Worm (Caenorhabditis elegans): ENCODE measurements around the gene C16A3.5.

The C16A3.5 gene

DNA sequence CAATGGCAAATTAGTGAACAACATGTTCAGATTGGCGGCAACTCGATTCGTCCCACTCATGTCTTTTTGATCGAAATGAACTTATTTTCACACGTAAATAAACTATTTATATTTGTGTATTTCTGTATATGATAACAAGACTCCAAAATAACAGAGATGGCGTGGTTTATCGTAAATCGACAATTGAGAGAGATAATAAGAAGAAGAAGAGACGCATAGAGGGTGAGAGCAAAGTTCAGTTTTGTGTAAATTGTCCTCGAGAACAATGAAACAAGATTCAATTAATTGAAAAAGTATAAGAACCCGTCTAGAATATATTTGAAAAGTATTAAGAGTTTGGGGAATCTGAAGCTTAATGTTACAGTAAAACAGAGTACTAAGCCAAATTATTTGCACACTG is 30.9 kb downstream of the C16A3.5 start:
- TF ChIP-seq skn-1 (tag; optimal IDR thresholded peaks at IDR 0.05): no peak
- no peak for TF ChIP-seq unc-62 (GFP tag; optimal IDR thresholded peaks at IDR 0.05)
- TF ChIP-seq elt-2 (tag; optimal IDR thresholded peaks at IDR 0.05): peak; percentile 26
- no peak for TF ChIP-seq hmg-11 (tag; optimal IDR thresholded peaks at IDR 0.05)
- TF ChIP-seq nhr-25 (tag; optimal IDR thresholded peaks at IDR 0.05): peak; percentile 3
- TF ChIP-seq aly-2 (tag; optimal IDR thresholded peaks at IDR 0.05): no peak
- no peak for TF ChIP-seq ceh-82 (tag; optimal IDR thresholded peaks at IDR 0.05)
- no peak for TF ChIP-seq nhr-43 (tag; optimal IDR thresholded peaks at IDR 0.05; ENCODE audit: poor library complexity, severe bottlenecking)
- no peak for TF ChIP-seq ZK546.5 (tag; optimal IDR thresholded peaks at IDR 0.05)
- TF ChIP-seq ceh-28 (tag; optimal IDR thresholded peaks at IDR 0.05): no peak
- no peak for TF ChIP-seq egl-5 (tag; optimal IDR thresholded peaks at IDR 0.05)
- peak; percentile 12 for TF ChIP-seq R02D3.7 (tag; optimal IDR thresholded peaks at IDR 0.05)
- no peak for TF ChIP-seq nhr-23 (tag; optimal IDR thresholded peaks at IDR 0.05)
- peak; percentile 69 for TF ChIP-seq pqm-1 (tag; optimal IDR thresholded peaks at IDR 0.05)
- no peak for TF ChIP-seq ama-1 (optimal IDR thresholded peaks at IDR 0.05)
- peak; percentile 2 for TF ChIP-seq lin-15B (tag; optimal IDR thresholded peaks at IDR 0.05)
- TF ChIP-seq ceh-9 (tag; optimal IDR thresholded peaks at IDR 0.05): no peak
- TF ChIP-seq zag-1 (tag; optimal IDR thresholded peaks at IDR 0.05): no peak
- TF ChIP-seq sea-2 (GFP tag; optimal IDR thresholded peaks at IDR 0.05): no peak
- TF ChIP-seq mml-1 (tag; optimal IDR thresholded peaks at IDR 0.05): no peak
- no peak for TF ChIP-seq nhr-12 (tag; optimal IDR thresholded peaks at IDR 0.05)
- no peak for TF ChIP-seq mdl-1 (tag; optimal IDR thresholded peaks at IDR 0.05)
- no peak for TF ChIP-seq nhr-28 (tag; optimal IDR thresholded peaks at IDR 0.05)
- no peak for TF ChIP-seq egl-27 (tag; optimal IDR thresholded peaks at IDR 0.05)

ce11 chrIII:6411914-6412313 is 31.3 kb downstream of the C16A3.5 start, which contains the start of gene C05D11.5:
C05D11.5 (minus strand) TSS chrIII:6412014.
- TF ChIP-seq aly-2 (tag; optimal IDR thresholded peaks at IDR 0.05): no peak
- TF ChIP-seq ztf-4 (tag; optimal IDR thresholded peaks at IDR 0.05): no peak
- no peak for TF ChIP-seq ceh-82 (tag; optimal IDR thresholded peaks at IDR 0.05)
- no peak for TF ChIP-seq pqm-1 (tag; optimal IDR thresholded peaks at IDR 0.05)
- TF ChIP-seq ZK546.5 (tag; optimal IDR thresholded peaks at IDR 0.05): no peak
- no peak for TF ChIP-seq nhr-67 (tag; optimal IDR thresholded peaks at IDR 0.05)
- TF ChIP-seq fos-1 (tag; optimal IDR thresholded peaks at IDR 0.05): no peak
- TF ChIP-seq tbx-2 (tag; optimal IDR thresholded peaks at IDR 0.05): no peak
- TF ChIP-seq nhr-11 (tag; optimal IDR thresholded peaks at IDR 0.05): no peak
- no peak for TF ChIP-seq daf-12 (tag; optimal IDR thresholded peaks at IDR 0.05)
- no peak for TF ChIP-seq unc-62 (GFP tag; optimal IDR thresholded peaks at IDR 0.05)
- TF ChIP-seq zag-1 (tag; optimal IDR thresholded peaks at IDR 0.05): no peak
- no peak for TF ChIP-seq nhr-76 (tag; optimal IDR thresholded peaks at IDR 0.05)
- TF ChIP-seq nhr-237 (tag; optimal IDR thresholded peaks at IDR 0.05): no peak
- TF ChIP-seq ceh-16 (tag; optimal IDR thresholded peaks at IDR 0.05): no peak

- TF ChIP-seq snpc-4 (tag; optimal IDR thresholded peaks at IDR 0.05): no peak
- peak; percentile 39 for TF ChIP-seq R02D3.7 (tag; optimal IDR thresholded peaks at IDR 0.05)
- no peak for TF ChIP-seq eor-1 (tag; optimal IDR thresholded peaks at IDR 0.05)
- TF ChIP-seq elt-2 (tag; optimal IDR thresholded peaks at IDR 0.05): peak; percentile 41
- TF ChIP-seq nhr-23 (tag; optimal IDR thresholded peaks at IDR 0.05): peak; percentile 11
- TF ChIP-seq ama-1 (optimal IDR thresholded peaks at IDR 0.05): peak; percentile 41
- TF ChIP-seq lsy-12 (tag; optimal IDR thresholded peaks at IDR 0.05): peak; percentile 31
- TF ChIP-seq nhr-12 (tag; optimal IDR thresholded peaks at IDR 0.05): no peak
- TF ChIP-seq sea-2 (GFP tag; optimal IDR thresholded peaks at IDR 0.05): no peak
- no peak for TF ChIP-seq tbx-2 (tag; optimal IDR thresholded peaks at IDR 0.05)
- peak; percentile 25 for TF ChIP-seq nhr-43 (tag; optimal IDR thresholded peaks at IDR 0.05; ENCODE audit: poor library complexity, severe bottlenecking)
- TF ChIP-seq ceh-82 (tag; optimal IDR thresholded peaks at IDR 0.05): no peak
- peak; percentile 35 for TF ChIP-seq nhr-25 (tag; optimal IDR thresholded peaks at IDR 0.05)
- TF ChIP-seq nhr-76 (tag; optimal IDR thresholded peaks at IDR 0.05): no peak
Measured at ce11 chrIII:6415306-6415973, 34.9 kb downstream of the C16A3.5 start, which contains the start of gene nas-4. nas-4 (minus strand) TSS chrIII:6415656.

DNA sequence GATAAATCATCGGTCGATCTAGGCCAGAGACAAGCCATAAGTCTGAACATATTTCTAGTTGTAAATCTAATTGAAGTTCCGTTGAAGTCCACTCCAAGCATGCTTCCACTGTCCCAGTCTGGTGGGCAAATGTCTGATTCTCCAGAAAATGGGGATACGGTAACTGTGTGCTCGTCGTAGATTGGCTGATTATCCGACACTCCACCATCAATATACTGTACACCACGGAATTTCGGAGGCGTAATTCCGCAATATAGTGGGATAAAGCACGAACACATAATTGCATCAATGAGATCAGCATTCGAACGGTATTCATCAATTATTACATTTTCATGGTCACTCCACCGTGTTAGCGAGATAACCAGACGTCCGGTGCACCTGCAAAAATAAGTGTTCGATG is 37.7 kb downstream of the C16A3.5 start:
- TF ChIP-seq ceh-82 (tag; optimal IDR thresholded peaks at IDR 0.05) (no peak), nhr-25 (tag; optimal IDR thresholded peaks at IDR 0.05) (peak; percentile 61), ama-1 (optimal IDR thresholded peaks at IDR 0.05) (peak; percentile 59)

Data from whole organism, L3 larva.